Worm (Caenorhabditis elegans): Measurements from ENCODE around the gene C29F5.8.

The C29F5.8 gene

DNA sequence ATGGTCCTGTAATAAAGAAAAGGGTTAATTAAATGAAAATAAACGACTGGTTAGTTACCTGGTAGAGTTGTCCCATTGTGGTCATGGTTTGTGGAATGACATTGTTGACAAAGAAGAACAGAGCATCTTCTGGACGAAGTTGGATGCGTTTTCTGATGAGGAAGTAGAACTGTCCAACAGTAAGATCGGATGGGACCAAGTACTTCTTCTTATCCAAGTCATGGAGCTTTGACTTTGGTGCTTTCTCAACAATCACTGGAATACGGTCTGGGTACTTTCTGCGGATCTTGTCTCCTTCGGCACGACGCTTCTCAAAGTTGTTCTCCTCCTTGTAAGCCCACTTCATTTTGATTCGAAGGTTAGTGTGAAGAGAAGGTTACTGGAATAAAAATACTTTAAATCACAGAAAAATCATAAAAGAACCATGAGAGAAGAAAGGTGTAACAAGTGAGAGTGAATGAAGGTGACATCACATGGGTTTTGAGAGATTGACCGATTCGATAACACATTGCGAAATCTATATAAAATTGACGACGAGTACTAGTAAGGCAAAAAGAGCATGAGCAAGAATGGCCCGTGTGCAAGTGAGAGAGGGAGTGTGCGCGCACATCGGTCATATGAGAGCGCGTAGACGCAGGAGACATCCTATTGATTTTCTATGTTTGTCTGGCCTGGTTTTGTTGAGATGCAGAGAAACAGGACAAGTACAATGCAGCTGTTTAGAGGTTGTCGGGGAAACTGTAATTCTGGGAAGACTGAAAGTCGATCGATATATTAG is 41.3 kb downstream of the C29F5.8 start, which contains the start of gene lgg-1 (continued):
- TF ChIP-seq zfp-3 (GFP tag; conservative IDR thresholded peaks at IDR 0.05) (peak; percentile 89), unc-62 (GFP tag; optimal IDR thresholded peaks at IDR 0.05 in 1 of 2) (peak in 1 of 2 experiments; percentile 51), unc-62 (tag; optimal IDR thresholded peaks at IDR 0.05) (no peak), mdt-29 (GFP tag; IDR thresholded peaks at IDR 0.05) (0 out of 2 replicates have a peak, but pooled peaks have one; percentile 7), sdz-12 (GFP tag; optimal IDR thresholded peaks at IDR 0.05) (peak; percentile 77), ceh-44 (GFP tag; IDR thresholded peaks at IDR 0.05) (0 out of 2 replicates have a peak, but pooled peaks have one; percentile 21), F37D6.2 (tag; optimal IDR thresholded peaks at IDR 0.05) (peak; percentile 36), ztf-11 (tag; optimal IDR thresholded peaks at IDR 0.05) (no peak), nhr-76 (tag; optimal IDR thresholded peaks at IDR 0.05) (no peak), T20F7.1 (GFP tag; optimal IDR thresholded peaks at IDR 0.05) (no peak), unc-130 (GFP tag; optimal IDR thresholded peaks at IDR 0.05) (no peak), fkh-10 (GFP tag; optimal IDR thresholded peaks at IDR 0.05) (peak; percentile 43), lir-3 (tag; optimal IDR thresholded peaks at IDR 0.05) (no peak), aha-1 (tag) (peak; percentile 96), ceh-28 (tag; optimal IDR thresholded peaks at IDR 0.05) (peak; percentile 82), fos-1 (tag; optimal IDR thresholded peaks at IDR 0.05) (no peak), spr-3 (GFP tag; optimal IDR thresholded peaks at IDR 0.05) (peak; percentile 17), pha-4 (GFP tag; IDR thresholded peaks at IDR 0.05) (peak; percentile 67; the same call in 1 of the 2 replicates), pha-4 (tag; optimal IDR thresholded peaks at IDR 0.05) (no peak), tra-1 (GFP tag; IDR thresholded peaks at IDR 0.05) (no peak; the same call in 1 of the 2 replicates), nhr-237 (tag; optimal IDR thresholded peaks at IDR 0.05) (no peak), hmg-1.1 (GFP tag; IDR thresholded peaks at IDR 0.05) (peak; percentile 59; the same call in 1 of the 2 replicates), ZK546.5 (tag; optimal IDR thresholded peaks at IDR 0.05) (peak in 1 of 2 experiments; percentile 54), duxl-1 (tag; optimal IDR thresholded peaks at IDR 0.05; ENCODE audit: poor library complexity) (peak; percentile 5), F44E2.7 (GFP tag; IDR thresholded peaks at IDR 0.05) (no peak), nhr-28 (tag; optimal IDR thresholded peaks at IDR 0.05) (peak; percentile 31)

DNA sequence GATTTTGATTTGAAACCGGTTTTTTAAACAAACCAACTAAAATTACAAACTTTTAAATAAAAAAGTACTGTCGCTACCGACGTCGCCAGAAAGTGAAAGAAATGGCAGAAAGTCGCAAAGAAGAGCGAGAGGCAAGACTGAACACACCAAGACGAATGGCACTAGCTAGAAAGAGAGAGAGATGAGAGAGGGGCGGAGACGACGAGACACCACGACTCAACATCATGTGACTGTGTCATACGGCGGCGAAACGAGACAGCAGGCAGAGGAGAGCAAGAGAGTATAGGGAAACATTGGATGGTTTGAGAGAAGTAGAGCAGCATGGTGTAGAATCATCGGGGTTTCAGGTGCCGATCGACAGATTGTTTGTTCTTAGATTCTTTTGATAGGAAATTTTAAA is 42.1 kb downstream of the C29F5.8 start:
- TF ChIP-seq zfp-2 (tag; optimal IDR thresholded peaks at IDR 0.05) (no peak), Y105C5A.15 (GFP tag; IDR thresholded peaks at IDR 0.05) (no peak), arid-1 (GFP tag; conservative IDR thresholded peaks at IDR 0.05) (peak; percentile 34; the same call in 1 of the 2 replicates), ces-1 (GFP tag; optimal IDR thresholded peaks at IDR 0.05) (no peak), R02D3.7 (tag; optimal IDR thresholded peaks at IDR 0.05) (no peak), nhr-10 (tag; optimal IDR thresholded peaks at IDR 0.05) (peak; percentile 84), T20F7.1 (GFP tag; optimal IDR thresholded peaks at IDR 0.05) (peak; percentile 51), unc-130 (GFP tag; optimal IDR thresholded peaks at IDR 0.05) (no peak), Y75B8A.6 (GFP tag; IDR thresholded peaks at IDR 0.05) (no peak), skn-1 (tag; optimal IDR thresholded peaks at IDR 0.05) (no peak), madf-9 (GFP tag; conservative IDR thresholded peaks at IDR 0.05) (peak; percentile 60), nhr-11 (tag; optimal IDR thresholded peaks at IDR 0.05) (peak; percentile 90), nhr-237 (tag; optimal IDR thresholded peaks at IDR 0.05) (no peak), lin-1 (GFP tag; IDR thresholded peaks at IDR 0.05) (peak; percentile 65; the same call in 1 of the 2 replicates), rbr-2 (tag; optimal IDR thresholded peaks at IDR 0.05) (peak; percentile 88), F26F4.8 (GFP tag; conservative IDR thresholded peaks at IDR 0.05) (no peak), ZK546.5 (tag; optimal IDR thresholded peaks at IDR 0.05) (peak in 1 of 2 experiments; percentile 25), nhr-41 (GFP tag; IDR thresholded peaks at IDR 0.05) (0 out of 2 replicates have a peak, but pooled peaks have one; percentile 13), daf-8 (GFP tag; IDR thresholded peaks at IDR 0.05) (no peak), pqm-1 (tag; optimal IDR thresholded peaks at IDR 0.05) (peak; percentile 8), madf-5 (GFP tag; IDR thresholded peaks at IDR 0.05) (0 out of 4 replicates have a peak, but pooled peaks of 1 of the 2 experiments have one; percentile 23), dmd-6 (GFP tag; IDR thresholded peaks at IDR 0.05) (peak; percentile 92), pha-4 (GFP tag; IDR thresholded peaks at IDR 0.05) (peak; percentile 70; the same call in 1 of the 2 replicates), pha-4 (tag; optimal IDR thresholded peaks at IDR 0.05) (peak; percentile 88), ztf-7 (tag; optimal IDR thresholded peaks at IDR 0.05) (peak; percentile 77), ztf-11 (tag; optimal IDR thresholded peaks at IDR 0.05) (no peak), egl-27 (tag; optimal IDR thresholded peaks at IDR 0.05) (no peak), ama-1 (optimal IDR thresholded peaks at IDR 0.05) (peak; percentile 99), nhr-28 (tag; optimal IDR thresholded peaks at IDR 0.05) (peak; percentile 85), spr-1 (tag; optimal IDR thresholded peaks at IDR 0.05) (peak; percentile 58), hif-1 (tag; optimal IDR thresholded peaks at IDR 0.05) (peak in 1 of 2 experiments; percentile 74), sdz-12 (GFP tag; optimal IDR thresholded peaks at IDR 0.05) (no peak)

Measured in whole organism, L4 larva.